Worm (Caenorhabditis elegans): ENCODE data around the gene T21H3.1.

Gene T21H3.1

ce11 chrV:1140806-1141205 lies 35.7 kb upstream of the T21H3.1 start (continued):
- TF ChIP-seq ceh-82 (tag; optimal IDR thresholded peaks at IDR 0.05) (no peak), elt-2 (tag; optimal IDR thresholded peaks at IDR 0.05) (no peak), sox-4 (tag; optimal IDR thresholded peaks at IDR 0.05) (no peak)

DNA sequence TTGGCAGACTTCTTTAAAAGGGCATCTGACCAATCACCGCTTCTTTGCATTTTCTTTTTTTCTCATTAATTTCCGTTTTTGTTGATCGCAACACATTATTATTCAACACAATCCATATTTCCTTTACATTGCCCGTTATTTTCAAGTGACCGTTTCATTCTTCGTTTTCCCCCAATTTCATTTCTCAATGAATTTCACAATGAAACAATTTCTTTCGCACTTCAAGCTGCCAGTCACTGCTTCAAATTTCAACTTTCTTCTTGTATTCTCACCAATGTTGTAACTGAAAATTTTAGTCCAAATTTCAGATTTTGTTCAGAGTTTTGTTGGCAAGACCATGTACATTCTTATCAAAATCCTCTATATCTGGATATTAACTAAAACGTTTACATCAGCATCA lies 35.1 kb upstream of the T21H3.1 start, which contains the start of gene cutl-22:
TSS of gene cutl-22 (plus strand) at position 301 of the 400 bp plus-strand sequence.
- TF ChIP-seq nhr-85 (tag) (no peak), jun-1 (tag; optimal IDR thresholded peaks at IDR 0.05) (no peak), pax-3 (tag; optimal IDR thresholded peaks at IDR 0.05) (no peak), C16A3.4 (tag; optimal IDR thresholded peaks at IDR 0.05) (no peak), mdl-1 (tag; optimal IDR thresholded peaks at IDR 0.05) (no peak), unc-98 (GFP tag; IDR thresholded peaks at IDR 0.05) (no peak), unc-130 (tag; optimal IDR thresholded peaks at IDR 0.05) (no peak), mef-2 (tag; optimal IDR thresholded peaks at IDR 0.05) (no peak), lin-39 (tag; optimal IDR thresholded peaks at IDR 0.05) (no peak), unc-30 (tag; optimal IDR thresholded peaks at IDR 0.05) (no peak)

- no peak for TF ChIP-seq nhr-28 (tag; optimal IDR thresholded peaks at IDR 0.05)
- TF ChIP-seq mab-9 (GFP tag; IDR thresholded peaks at IDR 0.05) = 0 out of 2 replicates have a peak, but pooled peaks have one; percentile 23
- TF ChIP-seq dsc-1 (tag; optimal IDR thresholded peaks at IDR 0.05) = no peak
Observed at ce11 chrV:1142251-1142650, 34.3 kb upstream of the T21H3.1 start.

ce11 chrV:1149734-1150669 lies 26.5 kb upstream of the T21H3.1 start:
- TF ChIP-seq unc-86 (tag; optimal IDR thresholded peaks at IDR 0.05) (no peak), lin-14 (GFP tag; optimal IDR thresholded peaks at IDR 0.05) (peak; percentile 78), efl-1 (optimal IDR thresholded peaks at IDR 0.05) (peak in 1 of 2 experiments; percentile 4), efl-1 (GFP tag; optimal IDR thresholded peaks at IDR 0.05 in 1 of 2) (no peak), dsc-1 (tag; optimal IDR thresholded peaks at IDR 0.05) (peak; percentile 87), ceh-88 (GFP tag; IDR thresholded peaks at IDR 0.05) (no peak), xbp-1 (tag; optimal IDR thresholded peaks at IDR 0.05) (no peak), nhr-85 (tag) (no peak), C16A3.4 (tag; optimal IDR thresholded peaks at IDR 0.05) (no peak), ces-1 (GFP tag; optimal IDR thresholded peaks at IDR 0.05) (peak; percentile 34), nhr-71 (tag; optimal IDR thresholded peaks at IDR 0.05) (peak; percentile 66), pag-3 (tag; optimal IDR thresholded peaks at IDR 0.05; ENCODE audit: borderline replicate concordance, insufficient read depth) (no peak), lsy-2 (tag; optimal IDR thresholded peaks at IDR 0.05) (peak; percentile 4 to 19), C04F5.9 (tag; optimal IDR thresholded peaks at IDR 0.05) (no peak), mab-9 (GFP tag; IDR thresholded peaks at IDR 0.05) (no peak), nhr-90 (tag; optimal IDR thresholded peaks at IDR 0.05; ENCODE audit: poor library complexity) (no peak), fkh-4 (tag; optimal IDR thresholded peaks at IDR 0.05; ENCODE audit: borderline replicate concordance) (no peak), fkh-8 (tag; optimal IDR thresholded peaks at IDR 0.05) (peak; percentile 91), mep-1 (tag; optimal IDR thresholded peaks at IDR 0.05) (peak; percentile 13), nhr-28 (tag; optimal IDR thresholded peaks at IDR 0.05) (no peak), pax-3 (tag; optimal IDR thresholded peaks at IDR 0.05) (peak; percentile 13), fkh-10 (GFP tag; optimal IDR thresholded peaks at IDR 0.05) (peak; percentile 89), lin-13 (GFP tag; optimal IDR thresholded peaks at IDR 0.05) (peak; percentile 7), swsn-7 (tag; optimal IDR thresholded peaks at IDR 0.05) (peak; percentile 32), nhr-20 (tag; optimal IDR thresholded peaks at IDR 0.05) (peak; percentile 2), nhr-47 (tag; optimal IDR thresholded peaks at IDR 0.05) (peak; percentile 64), snu-23 (GFP tag; optimal IDR thresholded peaks at IDR 0.05) (peak; percentile 52), ztf-11 (tag; optimal IDR thresholded peaks at IDR 0.05) (no peak), nhr-76 (tag; optimal IDR thresholded peaks at IDR 0.05) (no peak), sox-4 (tag; optimal IDR thresholded peaks at IDR 0.05) (peak; percentile 47), grh-1 (GFP tag; IDR thresholded peaks at IDR 0.05) (no peak)

Data from whole organism, L1 larva.